Worm (Caenorhabditis elegans) whole organism, L4 larva: ENCODE results near the gene srv-14.

Experiments
- hlh-30 ChIP-seq: sonication (generic microtip); optimal IDR thresholded peaks from 2 replicates; lab custom pipeline; 2017; ENCODE audit warnings: antibody characterized with exemption, mild to moderate bottlenecking, missing genetic modification characterization, missing compliant biosample characterization; ENCODE audit not compliant: insufficient read depth
- lim-7 ChIP-seq: fragments of 200-800 bp; sonication (Bioruptor generic); IDR thresholded peaks from 2 replicates; pipeline ENCODE4 v1.3.6; 2022; ENCODE audit warnings: missing genetic modification characterization, missing compliant biosample characterization
- lin-39 ChIP-seq: fragments of 150-350 bp; optimal IDR thresholded peaks from 2 replicates; lab custom pipeline; 2014; ENCODE audit warnings: missing biosample characterization, missing genetic modification reagents, missing genetic modification characterization
- mdt-29 ChIP-seq: fragments of 200-800 bp; sonication (Bioruptor generic); IDR thresholded peaks from 2 replicates; pipeline ENCODE4 v1.3.6; 2022; ENCODE audit warnings: missing genetic modification reagents, missing genetic modification characterization, missing compliant biosample characterization
- nhr-76 ChIP-seq: fragments of 150-350 bp; optimal IDR thresholded peaks from 2 replicates; lab custom pipeline; 2014; ENCODE audit warnings: missing biosample characterization, missing genetic modification characterization
- snpc-4 ChIP-seq: fragments of 150-350 bp; optimal IDR thresholded peaks from 2 replicates; lab custom pipeline; 2014; ENCODE audit warnings: missing biosample characterization, missing genetic modification characterization
- tag-97 ChIP-seq: fragments of 200-800 bp; sonication (Bioruptor generic); IDR thresholded peaks from 2 replicates; pipeline ENCODE4 v1.3.6; 2022; ENCODE audit warnings: missing genetic modification characterization, missing compliant biosample characterization
- unc-130 ChIP-seq: sonication (generic microtip); optimal IDR thresholded peaks from 2 replicates; lab custom pipeline; 2016; ENCODE audit warnings: missing genetic modification reagents, missing genetic modification characterization, missing compliant biosample characterization
- zag-1 ChIP-seq: fragments of 150-350 bp; optimal IDR thresholded peaks from 2 replicates; lab custom pipeline; 2014; ENCODE audit warnings: missing biosample characterization, missing genetic modification characterization
- zfp-3 ChIP-seq: fragments of 200-800 bp; sonication (Bioruptor generic); conservative IDR thresholded peaks from 2 replicates; pipeline ENCODE4 v1.3.6; 2022; ENCODE audit warnings: missing genetic modification reagents, missing genetic modification characterization, missing compliant biosample characterization

- TF ChIP-seq lim-7 (GFP tag; lab: Robert Waterston, UW) (no peak), snpc-4 (tag; lab: Kevin White, UChicago) (no peak), hlh-30 (no peak), zag-1 (tag; lab: Kevin White, UChicago) (no peak), nhr-76 (no peak), mdt-29 (no peak), zfp-3 (GFP tag; lab: Robert Waterston, UW) (no peak), unc-130 (no peak), lin-39 (tag; lab: Kevin White, UChicago) (no peak), tag-97 (no peak)
Observed at ce11 chrIV:15847096-15847495, 46.9 kb downstream of the srv-14 start, which contains the start of gene Y105C5A.1269.
